Worm (Caenorhabditis elegans) whole organism, L1 larva: ENCODE measurements around the gene ndub-6.

Source experiments
- C04F5.9 ChIP-seq: sonication (generic microtip); optimal IDR thresholded peaks from 2 replicates; lab custom pipeline; 2016; ENCODE audit warnings: missing genetic modification characterization, missing compliant biosample characterization
- C16A3.4 ChIP-seq: fragments of 150-350 bp; optimal IDR thresholded peaks from 2 replicates; lab custom pipeline; 2014; ENCODE audit warnings: missing biosample characterization, missing genetic modification characterization
- C34B4.2 ChIP-seq: sonication (generic microtip); optimal IDR thresholded peaks from 2 replicates; lab custom pipeline; 2017; ENCODE audit warnings: mild to moderate bottlenecking, missing genetic modification characterization, missing compliant biosample characterization
- Y116A8C.19 ChIP-seq: sonication (generic microtip); optimal IDR thresholded peaks from 2 replicates; lab custom pipeline; 2016; ENCODE audit warnings: missing compliant biosample characterization, missing genetic modification characterization, borderline replicate concordance
- blmp-1 ChIP-seq: fragments of 150-350 bp; optimal IDR thresholded peaks from 2 replicates; lab custom pipeline; 2014; ENCODE audit warnings: missing biosample characterization, missing genetic modification characterization
- ceh-82 ChIP-seq, 3 experiments: fragments of 150-350 bp in 1 of 3; sonication (generic microtip) in 2 of 3; optimal IDR thresholded peaks; 2 replicates each; lab custom pipeline; 2014 to 2017; ENCODE audit warnings: missing biosample characterization in 3 of 3, missing genetic modification characterization in 3 of 3
- dpl-1 ChIP-seq, 3 experiments: fragments of 150-350 bp in 2 of 3; sonication (generic microtip) in 1 of 3; optimal IDR thresholded peaks; 2 replicates each; lab custom pipeline; 2014 to 2017; ENCODE audit warnings: missing biosample characterization in 3 of 3, missing genetic modification characterization in 3 of 3, missing genetic modification reagents in 3 of 3
- dsc-1 ChIP-seq: sonication (generic microtip); optimal IDR thresholded peaks from 2 replicates; lab custom pipeline; 2016; ENCODE audit warnings: mild to moderate bottlenecking, missing genetic modification characterization, missing compliant biosample characterization
- efl-1 ChIP-seq, 4 experiments: fragments of 150-350 bp; optimal IDR thresholded peaks in 3 of 4; peaks in 1 of 4; 1 replicate in 1 of 4; 2 replicates in 3 of 4; lab custom pipeline; 2014; ENCODE audit warnings: missing biosample characterization in 2 of 4, missing genetic modification characterization in 2 of 4, missing genetic modification reagents in 2 of 4
- fkh-10 ChIP-seq: sonication (generic microtip); optimal IDR thresholded peaks from 2 replicates; lab custom pipeline; 2017; ENCODE audit warnings: missing biosample characterization, missing genetic modification reagents, missing genetic modification characterization
- fkh-4 ChIP-seq: sonication (generic microtip); optimal IDR thresholded peaks from 2 replicates; lab custom pipeline; 2016; ENCODE audit warnings: missing compliant biosample characterization, missing genetic modification characterization, borderline replicate concordance
- grh-1 ChIP-seq: fragments of 200-800 bp; sonication (Bioruptor generic); IDR thresholded peaks from 2 replicates; pipeline ENCODE4 v1.3.6; 2022; ENCODE audit warnings: missing genetic modification reagents, missing genetic modification characterization, missing compliant biosample characterization
- isw-1 ChIP-seq: fragments of 200-800 bp; sonication (Bioruptor generic); IDR thresholded peaks from 2 replicates; pipeline ENCODE4 v1.3.6; 2022; ENCODE audit warnings: missing genetic modification characterization, missing compliant biosample characterization
- lin-14 ChIP-seq: fragments of 200-800 bp; sonication (Bioruptor generic); optimal IDR thresholded peaks from 2 replicates; lab custom pipeline; 2018; ENCODE audit warnings: mild to moderate bottlenecking, missing genetic modification characterization, moderate library complexity, missing compliant biosample characterization
- lin-35 ChIP-seq, 2 experiments: fragments of 150-350 bp; optimal IDR thresholded peaks; 2 replicates each; lab custom pipeline; 2014; ENCODE audit warnings: missing biosample characterization in 2 of 2, missing genetic modification characterization in 2 of 2, missing genetic modification reagents in 2 of 2
- lir-3 ChIP-seq: sonication (generic microtip); optimal IDR thresholded peaks from 2 replicates; lab custom pipeline; 2016; ENCODE audit warnings: mild to moderate bottlenecking, missing genetic modification characterization, moderate library complexity, missing compliant biosample characterization; ENCODE audit not compliant: poor library complexity
- lsy-2 ChIP-seq, 2 experiments: fragments of 150-350 bp; optimal IDR thresholded peaks; 2 replicates each; lab custom pipeline; 2014; ENCODE audit warnings: missing biosample characterization in 2 of 2, missing genetic modification characterization in 2 of 2
- mdl-1 ChIP-seq, 2 experiments: fragments of 150-350 bp; optimal IDR thresholded peaks; 2 replicates each; lab custom pipeline; 2014 to 2017; ENCODE audit warnings: missing biosample characterization in 2 of 2, missing genetic modification characterization in 2 of 2, inconsistent platforms in 1 of 2
- mep-1 ChIP-seq: fragments of 150-350 bp; optimal IDR thresholded peaks from 2 replicates; lab custom pipeline; 2014; ENCODE audit warnings: missing biosample characterization, missing genetic modification characterization
- nhr-11 ChIP-seq: fragments of 150-350 bp; optimal IDR thresholded peaks from 2 replicates; lab custom pipeline; 2014; ENCODE audit warnings: missing biosample characterization, missing genetic modification characterization
- nhr-19 ChIP-seq: fragments of 200-800 bp; sonication (Bioruptor generic); conservative IDR thresholded peaks from 2 replicates; pipeline ENCODE4 v1.3.6; 2022; ENCODE audit warnings: missing genetic modification characterization, missing compliant biosample characterization
- nhr-237 ChIP-seq: fragments of 150-350 bp; optimal IDR thresholded peaks from 2 replicates; lab custom pipeline; 2014; ENCODE audit warnings: missing biosample characterization, missing genetic modification characterization
- nhr-71 ChIP-seq: sonication (generic microtip); optimal IDR thresholded peaks from 2 replicates; lab custom pipeline; 2016; ENCODE audit warnings: mild to moderate bottlenecking, missing genetic modification characterization, moderate library complexity, missing compliant biosample characterization
- pag-3 ChIP-seq: sonication (generic microtip); optimal IDR thresholded peaks from 2 replicates; lab custom pipeline; 2017; ENCODE audit warnings: missing genetic modification characterization, mild to moderate bottlenecking, missing compliant biosample characterization, antibody characterized with exemption, borderline replicate concordance; ENCODE audit not compliant: insufficient read depth
- pqm-1 ChIP-seq: sonication (generic microtip); optimal IDR thresholded peaks from 3 replicates; lab custom pipeline; 2017; ENCODE audit warnings: missing biosample characterization, missing genetic modification characterization
- skn-1 ChIP-seq: fragments of 150-350 bp; optimal IDR thresholded peaks from 2 replicates; lab custom pipeline; 2014; ENCODE audit warnings: missing biosample characterization, missing genetic modification characterization
- snu-23 ChIP-seq: sonication (generic microtip); optimal IDR thresholded peaks from 2 replicates; lab custom pipeline; 2016; ENCODE audit warnings: missing genetic modification characterization, missing compliant biosample characterization
- sup-37 ChIP-seq: fragments of 200-800 bp; sonication (Bioruptor generic); optimal IDR thresholded peaks from 2 replicates; lab custom pipeline; 2018; ENCODE audit warnings: mild to moderate bottlenecking, missing genetic modification characterization, missing compliant biosample characterization
- tbx-2 ChIP-seq: sonication (generic microtip); optimal IDR thresholded peaks from 2 replicates; lab custom pipeline; 2016; ENCODE audit warnings: missing genetic modification characterization, missing compliant biosample characterization
- tlp-1 ChIP-seq: fragments of 150-350 bp; optimal IDR thresholded peaks from 2 replicates; lab custom pipeline; 2014; ENCODE audit warnings: missing biosample characterization, missing genetic modification characterization
- unc-130 ChIP-seq: fragments of 150-350 bp; optimal IDR thresholded peaks from 2 replicates; lab custom pipeline; 2017; ENCODE audit warnings: missing biosample characterization, missing genetic modification characterization, inconsistent platforms
- xbp-1 ChIP-seq: sonication (generic microtip); optimal IDR thresholded peaks from 2 replicates; lab custom pipeline; 2016; ENCODE audit warnings: missing genetic modification characterization, missing compliant biosample characterization
- zag-1 ChIP-seq: fragments of 150-350 bp; optimal IDR thresholded peaks from 2 replicates; lab custom pipeline; 2014; ENCODE audit warnings: missing biosample characterization, missing genetic modification characterization

The ndub-6 gene

ce11 chrIV:11649031-11649430 is 3.2 kb upstream of the ndub-6 start, which contains the start of gene ZK809.8 (continued):
- peak; percentile 67 for TF ChIP-seq lin-14 (GFP tag; lab: Kevin White, UChicago)
- no peak for TF ChIP-seq lir-3 (tag; lab: Kevin White, UChicago)
- peak; percentile 33 for TF ChIP-seq snu-23 (GFP tag; lab: Kevin White, UChicago)
- TF ChIP-seq nhr-237 (tag; lab: Kevin White, UChicago), result no peak
- peak; percentile 6 for TF ChIP-seq unc-130 (tag; lab: Kevin White, UChicago)
- peak; percentile 31; the same call in 1 of the 2 replicates for TF ChIP-seq nhr-19
- no peak for TF ChIP-seq sup-37 (GFP tag; lab: Kevin White, UChicago)
- TF ChIP-seq, all 84 proteins: peak for 8

- no peak for TF ChIP-seq snu-23 (GFP tag; lab: Kevin White, UChicago)
- TF ChIP-seq Y116A8C.19 (tag; lab: Kevin White, UChicago), result no peak
- TF ChIP-seq skn-1 (tag; lab: Kevin White, UChicago), result no peak
- no peak for TF ChIP-seq mep-1 (tag; lab: Kevin White, UChicago)
- no peak for TF ChIP-seq tlp-1 (tag; lab: Kevin White, UChicago)
- TF ChIP-seq C34B4.2 (tag; lab: Kevin White, UChicago), result no peak
- no peak for TF ChIP-seq grh-1 (GFP tag; lab: Robert Waterston, UW)
- no peak for TF ChIP-seq C16A3.4
- no peak for TF ChIP-seq dpl-1 (GFP tag; optimal IDR thresholded peaks at IDR 0.05; lab: Kevin White, UChicago)
These were observed 1.9 kb upstream of the ndub-6 start for ce11 chrIV:11650344-11650743.

DNA sequence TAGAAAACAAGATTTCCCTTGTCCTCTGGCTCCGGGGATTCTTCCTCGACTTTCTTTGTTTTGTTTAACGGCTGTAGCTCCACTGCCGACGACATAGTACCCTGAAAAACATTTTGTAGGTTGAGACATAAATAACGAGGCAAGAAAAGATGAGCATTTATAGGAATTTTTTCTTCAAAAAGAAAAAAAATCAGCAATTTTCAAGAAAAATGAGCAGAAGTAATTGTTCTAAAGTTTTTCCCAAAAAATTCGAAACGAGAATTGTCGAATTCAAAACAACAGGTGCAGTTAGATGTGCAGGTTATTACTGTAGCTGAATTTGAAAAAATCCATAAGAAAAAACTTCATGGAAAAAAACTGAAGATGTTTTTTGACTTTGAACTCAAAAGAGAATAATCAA is 3.2 kb downstream of the ndub-6 start, which contains the start of gene ent-1:
Gene ent-1 (minus strand): TSS at position 101 of the 400 bp plus-strand sequence.
- TF ChIP-seq pqm-1 (tag; lab: Kevin White, UChicago) (no peak), skn-1 (tag; lab: Kevin White, UChicago) (no peak), tbx-2 (no peak), ceh-82 (tag; optimal IDR thresholded peaks at IDR 0.05; lab: Kevin White, UChicago) (no peak), fkh-10 (GFP tag; lab: Kevin White, UChicago) (no peak), zag-1 (tag; lab: Kevin White, UChicago) (no peak), pag-3 (tag; lab: Kevin White, UChicago) (no peak), lsy-2 (tag; optimal IDR thresholded peaks at IDR 0.05; lab: Kevin White, UChicago) (peak in 1 of 2 experiments; percentile 26)
- TF ChIP-seq, all 84 proteins: peak for 1

DNA sequence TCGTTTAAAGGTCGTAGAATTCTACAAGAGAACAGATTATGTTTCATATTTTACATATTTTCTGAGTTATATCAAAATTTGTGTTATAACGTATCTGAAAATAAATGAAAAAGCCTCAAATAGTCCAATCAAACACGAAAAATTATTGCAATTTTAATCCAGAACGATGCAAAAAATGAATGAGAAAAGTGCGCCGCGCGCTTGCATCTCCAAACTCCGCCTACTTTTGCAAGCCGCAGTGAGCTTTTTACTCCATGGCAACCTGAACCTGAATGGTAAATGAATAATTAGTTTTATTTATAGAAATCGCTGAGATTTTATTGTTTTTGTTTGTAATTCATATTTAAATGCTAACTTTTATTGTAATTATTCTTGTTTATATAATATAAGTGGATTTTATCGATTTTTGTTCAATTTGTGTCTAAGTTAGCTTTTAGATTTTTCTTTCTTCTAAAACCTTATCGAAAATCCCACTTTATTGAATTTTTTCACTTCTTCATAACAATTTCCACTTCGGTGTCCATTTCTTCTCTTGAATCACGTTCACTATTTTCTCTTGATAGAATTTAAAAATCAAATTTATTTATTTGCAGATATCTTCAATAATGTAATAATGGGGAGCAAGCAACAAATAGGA is 4.1 kb downstream of the ndub-6 start, which contains the start of gene ZK809.5:
Gene ZK809.5 (plus strand): TSS at position 587 of the 637 bp plus-strand sequence.
- TF ChIP-seq isw-1 (GFP tag; lab: Robert Waterston, UW) (no peak), dpl-1 (GFP tag; optimal IDR thresholded peaks at IDR 0.05; lab: Kevin White, UChicago) (peak in 1 of 3 experiments; percentile 20), dsc-1 (tag; lab: Kevin White, UChicago) (no peak), efl-1 (optimal IDR thresholded peaks at IDR 0.05; lab: Kevin White, UChicago) (no peak), efl-1 (GFP tag; optimal IDR thresholded peaks at IDR 0.05 in 1 of 2; lab: Kevin White, UChicago) (peak in 1 of 2 experiments; percentile 72), lin-35 (GFP tag; optimal IDR thresholded peaks at IDR 0.05; lab: Kevin White, UChicago) (peak in 1 of 2 experiments; percentile 10), skn-1 (tag; lab: Kevin White, UChicago) (peak; percentile 13), fkh-4 (tag; lab: Kevin White, UChicago) (no peak), lsy-2 (tag; optimal IDR thresholded peaks at IDR 0.05; lab: Kevin White, UChicago) (peak in 1 of 2 experiments; percentile 41), nhr-71 (peak; percentile 0), blmp-1 (tag; lab: Kevin White, UChicago) (peak; percentile 24)

- TF ChIP-seq dpl-1 (GFP tag; optimal IDR thresholded peaks at IDR 0.05; lab: Kevin White, UChicago), result no peak
- TF ChIP-seq skn-1 (tag; lab: Kevin White, UChicago), result no peak
- no peak for TF ChIP-seq nhr-11 (tag; lab: Kevin White, UChicago)
- no peak for TF ChIP-seq C04F5.9
- no peak for TF ChIP-seq mdl-1 (tag; optimal IDR thresholded peaks at IDR 0.05; lab: Kevin White, UChicago)
- no peak for TF ChIP-seq xbp-1 (tag; lab: Kevin White, UChicago)
These were observed 7.7 kb downstream of the ndub-6 start, which contains the start of gene ZK792.1 for ce11 chrIV:11659794-11660312. ZK792.1 (plus strand) TSS chrIV:11659844.
